Worm (Caenorhabditis elegans): ENCODE measurements around the gene daf-15.

ce11 chrIV:9440880-9441336 is 54.9 kb downstream of the daf-15 start, which contains the start of gene idh-1:
- TF ChIP-seq D2030.7 (GFP tag; IDR thresholded peaks at IDR 0.05) (peak; percentile 87), B0035.1 (tag; optimal IDR thresholded peaks at IDR 0.05) (no peak), snpc-4 (GFP tag; optimal IDR thresholded peaks at IDR 0.05) (no peak), snpc-4 (tag; optimal IDR thresholded peaks at IDR 0.05) (peak; percentile 14 to 79 (median 38)), rec-8 (tag; optimal IDR thresholded peaks at IDR 0.05) (no peak), atf-7 (tag; optimal IDR thresholded peaks at IDR 0.05) (no peak), aptf-3 (GFP tag; IDR thresholded peaks at IDR 0.05) (no peak), ceh-91 (GFP tag; IDR thresholded peaks at IDR 0.05) (peak; percentile 85), mel-28 (tag; optimal IDR thresholded peaks at IDR 0.05; ENCODE audit: borderline replicate concordance) (no peak), madf-8 (GFP tag; conservative IDR thresholded peaks at IDR 0.05) (peak; percentile 83)
